Worm (Caenorhabditis elegans) whole organism, young adult: ENCODE data around the gene C54C6.5.
A peak's percentile ranks its signal among the peaks of the same experiment; 100 is the strongest.

Experiments
- B0261.1 ChIP-seq: sonication (generic microtip); optimal IDR thresholded peaks from 2 replicates; lab custom pipeline; 2016; ENCODE audit warnings: mild to moderate bottlenecking, missing genetic modification characterization, moderate library complexity, missing compliant biosample characterization
- C17E4.6 ChIP-seq: fragments of 200-800 bp; sonication (Bioruptor generic); IDR thresholded peaks from 2 replicates; pipeline ENCODE4 v1.3.6; 2022; ENCODE audit warnings: missing genetic modification reagents, missing genetic modification characterization, missing compliant biosample characterization
- D2030.7 ChIP-seq: fragments of 200-800 bp; sonication (Bioruptor generic); IDR thresholded peaks from 2 replicates; pipeline ENCODE4 v1.3.6; 2022; ENCODE audit warnings: missing genetic modification reagents, missing genetic modification characterization, missing compliant biosample characterization
- F10E7.11 ChIP-seq: sonication (generic microtip); optimal IDR thresholded peaks from 2 replicates; lab custom pipeline; 2017; ENCODE audit warnings: mild to moderate bottlenecking, missing genetic modification characterization, moderate library complexity, missing compliant biosample characterization
- F23B12.7 ChIP-seq: sonication (generic microtip); optimal IDR thresholded peaks from 2 replicates; lab custom pipeline; 2017; ENCODE audit warnings: missing genetic modification characterization, mild to moderate bottlenecking, missing compliant biosample characterization, antibody characterized with exemption, moderate library complexity; ENCODE audit not compliant: insufficient read depth
- F39B2.1 ChIP-seq: fragments of 200-800 bp; sonication (Bioruptor generic); IDR thresholded peaks from 2 replicates; pipeline ENCODE4 v1.3.6; 2022; ENCODE audit warnings: missing genetic modification reagents, missing genetic modification characterization, missing compliant biosample characterization
- F52B5.7 ChIP-seq: sonication (generic microtip); optimal IDR thresholded peaks from 2 replicates; lab custom pipeline; 2016; ENCODE audit warnings: mild to moderate bottlenecking, missing genetic modification characterization, missing compliant biosample characterization
- F55B11.4 ChIP-seq: sonication (generic microtip); optimal IDR thresholded peaks from 2 replicates; lab custom pipeline; 2016; ENCODE audit warnings: missing compliant biosample characterization, missing genetic modification characterization, borderline replicate concordance; ENCODE audit not compliant: insufficient read depth
- Y56A3A.18 ChIP-seq: fragments of 200-800 bp; sonication (Bioruptor generic); IDR thresholded peaks from 2 replicates; pipeline ENCODE4 v1.3.6; 2022; ENCODE audit warnings: missing genetic modification reagents, missing genetic modification characterization, missing compliant biosample characterization
- atf-7 ChIP-seq: sonication (generic microtip); optimal IDR thresholded peaks from 2 replicates; lab custom pipeline; 2017; ENCODE audit warnings: mild to moderate bottlenecking, missing genetic modification characterization, missing compliant biosample characterization
- athp-1 ChIP-seq: sonication (generic microtip); optimal IDR thresholded peaks from 2 replicates; lab custom pipeline; 2017; ENCODE audit warnings: mild to moderate bottlenecking, missing genetic modification characterization, missing compliant biosample characterization
- bed-2 ChIP-seq: fragments of 200-800 bp; sonication (Bioruptor generic); IDR thresholded peaks from 2 replicates; pipeline ENCODE4 v1.3.6; 2022; ENCODE audit warnings: missing genetic modification reagents, missing genetic modification characterization, missing compliant biosample characterization
- cebp-1 ChIP-seq, 2 experiments: fragments of 200-800 bp in 1 of 2; sonication (Bioruptor generic) in 1 of 2; sonication (generic microtip) in 1 of 2; IDR thresholded peaks in 1 of 2; optimal IDR thresholded peaks in 1 of 2; 2 replicates each; pipeline versions ENCODE4 v1.3.6 to Lab custom; 2017 to 2022; ENCODE audit warnings: missing compliant biosample characterization in 2 of 2, missing genetic modification characterization in 2 of 2, mild to moderate bottlenecking in 1 of 2, missing genetic modification reagents in 1 of 2, moderate library complexity in 1 of 2
- chd-7 ChIP-seq: sonication (generic microtip); optimal IDR thresholded peaks from 2 replicates; lab custom pipeline; 2016; ENCODE audit warnings: mild to moderate bottlenecking, missing genetic modification characterization, moderate library complexity, missing compliant biosample characterization
- die-1 ChIP-seq: sonication (generic microtip); optimal IDR thresholded peaks from 2 replicates; lab custom pipeline; 2016; ENCODE audit warnings: missing genotype, mild to moderate bottlenecking, missing genetic modification characterization, missing compliant biosample characterization
- efl-1 ChIP-seq: fragments of 150-350 bp; optimal IDR thresholded peaks from 2 replicates; lab custom pipeline; 2014; ENCODE audit warnings: missing biosample characterization, missing genetic modification reagents, missing genetic modification characterization
- ekl-4 ChIP-seq: fragments of 200-800 bp; sonication (Bioruptor generic); IDR thresholded peaks from 2 replicates; pipeline ENCODE4 v1.3.6; 2022; ENCODE audit warnings: missing genetic modification reagents, missing genetic modification characterization, missing compliant biosample characterization
- ets-4 ChIP-seq: fragments of 200-800 bp; sonication (Bioruptor generic); optimal IDR thresholded peaks from 2 replicates; lab custom pipeline; 2018; ENCODE audit warnings: mild to moderate bottlenecking, missing genetic modification characterization, missing compliant biosample characterization
- hlh-12 ChIP-seq: sonication (generic microtip); optimal IDR thresholded peaks from 2 replicates; lab custom pipeline; 2016; ENCODE audit warnings: missing genetic modification characterization, missing compliant biosample characterization
- hmg-20 ChIP-seq: fragments of 200-800 bp; sonication (Bioruptor generic); IDR thresholded peaks from 2 replicates; pipeline ENCODE4 v1.3.6; 2022; ENCODE audit warnings: missing genetic modification reagents, missing genetic modification characterization, missing compliant biosample characterization
- lag-1 ChIP-seq: fragments of 200-800 bp; sonication (Bioruptor generic); IDR thresholded peaks from 2 replicates; pipeline ENCODE4 v1.3.6; 2022; ENCODE audit warnings: missing genetic modification reagents, missing genetic modification characterization, missing compliant biosample characterization
- let-526 ChIP-seq: fragments of 200-800 bp; sonication (Bioruptor generic); IDR thresholded peaks from 2 replicates; pipeline ENCODE4 v1.3.6; 2022; ENCODE audit warnings: missing genetic modification reagents, missing genetic modification characterization, missing compliant biosample characterization
- lin-26 ChIP-seq: fragments of 200-800 bp; sonication (Bioruptor generic); IDR thresholded peaks from 2 replicates; pipeline ENCODE4 v1.3.6; 2022; ENCODE audit warnings: missing genetic modification reagents, missing genetic modification characterization, missing compliant biosample characterization
- lsl-1 ChIP-seq: fragments of 200-800 bp; sonication (Bioruptor generic); optimal IDR thresholded peaks from 2 replicates; lab custom pipeline; 2018; ENCODE audit warnings: mild to moderate bottlenecking, missing genetic modification characterization, moderate library complexity, missing compliant biosample characterization
- madf-6 ChIP-seq: fragments of 200-800 bp; sonication (Bioruptor generic); IDR thresholded peaks from 2 replicates; pipeline ENCODE4 v1.3.6; 2022; ENCODE audit warnings: missing genetic modification reagents, missing genetic modification characterization, missing compliant biosample characterization
- mcd-1 ChIP-seq: fragments of 200-800 bp; sonication (Bioruptor generic); IDR thresholded peaks from 2 replicates; pipeline ENCODE4 v1.3.6; 2022; ENCODE audit warnings: missing genetic modification reagents, missing genetic modification characterization, missing compliant biosample characterization
- nhr-179 ChIP-seq: sonication (generic microtip); optimal IDR thresholded peaks from 2 replicates; lab custom pipeline; 2016; ENCODE audit warnings: mild to moderate bottlenecking, missing genetic modification characterization, missing compliant biosample characterization
- pbrm-1 ChIP-seq: fragments of 200-800 bp; sonication (Bioruptor generic); IDR thresholded peaks from 2 replicates; pipeline ENCODE4 v1.3.6; 2022; ENCODE audit warnings: missing genetic modification reagents, missing genetic modification characterization, missing compliant biosample characterization
- rcor-1 ChIP-seq: fragments of 200-800 bp; sonication (Bioruptor generic); IDR thresholded peaks from 2 replicates; pipeline ENCODE4 v1.3.6; 2022; ENCODE audit warnings: missing genetic modification reagents, missing genetic modification characterization, missing compliant biosample characterization
- rec-8 ChIP-seq, 2 experiments: sonication (generic microtip); optimal IDR thresholded peaks; 2 replicates each; lab custom pipeline; 2016; ENCODE audit warnings: mild to moderate bottlenecking in 2 of 2, missing genetic modification characterization in 2 of 2, missing genetic modification reagents in 2 of 2, missing genotype in 2 of 2, missing biosample characterization in 1 of 2, missing compliant biosample characterization in 1 of 2, moderate library complexity in 1 of 2
- rpc-1 ChIP-seq, 2 experiments: fragments of 150-350 bp in 1 of 2; sonication (generic microtip) in 1 of 2; optimal IDR thresholded peaks; 2 replicates each; lab custom pipeline; 2014 to 2018; ENCODE audit warnings: missing biosample characterization in 1 of 2, missing genetic modification characterization in 1 of 2, missing genetic modification reagents in 1 of 2, missing genotype in 1 of 2
- sdz-38 ChIP-seq: sonication (generic microtip); optimal IDR thresholded peaks from 2 replicates; lab custom pipeline; 2016; ENCODE audit warnings: missing genotype, missing genetic modification characterization, missing compliant biosample characterization
- snpc-1.1 ChIP-seq: sonication (generic microtip); optimal IDR thresholded peaks from 2 replicates; lab custom pipeline; 2017; ENCODE audit warnings: missing genetic modification characterization, mild to moderate bottlenecking, missing compliant biosample characterization, antibody characterized with exemption, moderate library complexity, missing genotype, missing genetic modification reagents; ENCODE audit not compliant: insufficient read depth
- snpc-1.3 ChIP-seq: sonication (generic microtip); optimal IDR thresholded peaks from 2 replicates; lab custom pipeline; 2017; ENCODE audit warnings: missing genetic modification characterization, mild to moderate bottlenecking, missing compliant biosample characterization, antibody characterized with exemption, moderate library complexity, missing genotype, missing genetic modification reagents; ENCODE audit not compliant: insufficient read depth
- snpc-3.4 ChIP-seq: sonication (generic microtip); optimal IDR thresholded peaks from 2 replicates; lab custom pipeline; 2017; ENCODE audit warnings: missing genetic modification characterization, mild to moderate bottlenecking, missing compliant biosample characterization, antibody characterized with exemption, moderate library complexity, missing genotype, missing genetic modification reagents
- snpc-4 ChIP-seq, 5 experiments: fragments of 150-350 bp in 1 of 5; sonication (generic microtip) in 4 of 5; optimal IDR thresholded peaks; 2 replicates each; lab custom pipeline; 2014 to 2018; ENCODE audit warnings: missing genetic modification characterization in 5 of 5, missing biosample characterization in 3 of 5, antibody characterized with exemption in 2 of 5, mild to moderate bottlenecking in 2 of 5, missing compliant biosample characterization in 2 of 5, missing genotype in 2 of 5, moderate library complexity in 2 of 5, missing genetic modification reagents in 1 of 5
- tlf-1 ChIP-seq: fragments of 200-800 bp; sonication (Bioruptor generic); optimal IDR thresholded peaks from 2 replicates; lab custom pipeline; 2018; ENCODE audit warnings: mild to moderate bottlenecking, missing genetic modification characterization, missing compliant biosample characterization
- unc-62 ChIP-seq: fragments of 150-350 bp; optimal IDR thresholded peaks from 2 replicates; lab custom pipeline; 2014; ENCODE audit warnings: missing biosample characterization, missing genetic modification reagents, missing genetic modification characterization
- zfh-2 ChIP-seq: fragments of 200-800 bp; sonication (Bioruptor generic); conservative IDR thresholded peaks from 2 replicates; pipeline ENCODE4 v1.3.6; 2022; ENCODE audit warnings: missing genetic modification reagents, missing genetic modification characterization, missing compliant biosample characterization
- ztf-18 ChIP-seq: sonication (generic microtip); optimal IDR thresholded peaks from 2 replicates; lab custom pipeline; 2016; ENCODE audit warnings: missing genotype, mild to moderate bottlenecking, missing genetic modification characterization, missing compliant biosample characterization
- ztf-25 ChIP-seq: fragments of 200-800 bp; sonication (Bioruptor generic); IDR thresholded peaks from 2 replicates; pipeline ENCODE4 v1.3.6; 2022; ENCODE audit warnings: missing genetic modification reagents, missing genetic modification characterization, missing compliant biosample characterization

The C54C6.5 gene

DNA sequence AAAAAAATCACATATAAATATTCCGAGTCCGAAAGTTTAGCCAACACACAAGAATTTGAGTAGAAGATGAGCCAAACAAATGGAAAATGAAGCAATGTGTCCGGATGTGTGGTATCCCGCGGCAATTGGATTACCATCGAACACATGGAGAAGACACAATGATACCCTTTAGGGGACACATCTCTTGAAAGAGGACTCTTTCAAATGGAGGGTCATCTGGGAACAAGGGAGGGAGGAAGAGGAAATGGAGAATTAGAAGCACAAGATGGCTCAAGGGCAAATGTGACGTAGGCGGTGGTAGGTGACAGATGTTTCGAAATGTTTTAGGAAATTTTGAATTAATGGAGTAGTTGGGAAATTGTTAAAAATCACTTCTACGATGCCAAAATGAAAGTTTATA, 6.6 kb downstream of the C54C6.5 start:
- no peak for TF ChIP-seq F52B5.7 (tag; lab: Kevin White, UChicago)
- no peak for TF ChIP-seq cebp-1 (GFP tag; IDR thresholded peaks at IDR 0.05; lab: Robert Waterston, UW)
- peak; percentile 44 for TF ChIP-seq cebp-1 (tag; optimal IDR thresholded peaks at IDR 0.05; lab: Kevin White, UChicago)
- TF ChIP-seq, all 124 proteins: peak for 1

- TF ChIP-seq pbrm-1 (no peak), lag-1 (no peak), snpc-1.3 (tag; lab: Kevin White, UChicago) (no peak), cebp-1 (GFP tag; IDR thresholded peaks at IDR 0.05; lab: Robert Waterston, UW) (0 out of 2 replicates have a peak, but pooled peaks have one; percentile 26), cebp-1 (tag; optimal IDR thresholded peaks at IDR 0.05; lab: Kevin White, UChicago) (peak; percentile 85), D2030.7 (no peak), zfh-2 (peak; percentile 86), rec-8 (tag; optimal IDR thresholded peaks at IDR 0.05; lab: Kevin White, UChicago) (no peak)
- TF ChIP-seq, all 124 proteins: peak for 2
Observed at ce11 chrIII:3542105-3542504, 7.5 kb downstream of the C54C6.5 start.

- TF ChIP-seq lin-26 (GFP tag; lab: Robert Waterston, UW) (no peak), chd-7 (tag; lab: Kevin White, UChicago) (no peak), athp-1 (no peak), ekl-4 (GFP tag; lab: Robert Waterston, UW) (no peak), B0261.1 (tag; lab: Kevin White, UChicago) (no peak), ztf-25 (GFP tag; lab: Robert Waterston, UW) (no peak), let-526 (GFP tag; lab: Robert Waterston, UW) (no peak), mcd-1 (GFP tag; lab: Robert Waterston, UW) (no peak), madf-6 (no peak), cebp-1 (GFP tag; IDR thresholded peaks at IDR 0.05; lab: Robert Waterston, UW) (no peak), cebp-1 (tag; optimal IDR thresholded peaks at IDR 0.05; lab: Kevin White, UChicago) (no peak), F23B12.7 (tag; lab: Kevin White, UChicago) (no peak), unc-62 (no peak), Y56A3A.18 (GFP tag; lab: Robert Waterston, UW) (no peak), snpc-1.1 (tag; lab: Kevin White, UChicago) (no peak), D2030.7 (no peak), die-1 (no peak), C17E4.6 (GFP tag; lab: Robert Waterston, UW) (no peak), hlh-12 (tag; lab: Kevin White, UChicago) (no peak), rec-8 (tag; optimal IDR thresholded peaks at IDR 0.05; lab: Kevin White, UChicago) (no peak)
Observed at ce11 chrIII:3541539-3541938, 8.1 kb downstream of the C54C6.5 start, which contains the start of gene ben-1. Gene ben-1, minus strand, starts transcription at chrIII:3541639.

DNA sequence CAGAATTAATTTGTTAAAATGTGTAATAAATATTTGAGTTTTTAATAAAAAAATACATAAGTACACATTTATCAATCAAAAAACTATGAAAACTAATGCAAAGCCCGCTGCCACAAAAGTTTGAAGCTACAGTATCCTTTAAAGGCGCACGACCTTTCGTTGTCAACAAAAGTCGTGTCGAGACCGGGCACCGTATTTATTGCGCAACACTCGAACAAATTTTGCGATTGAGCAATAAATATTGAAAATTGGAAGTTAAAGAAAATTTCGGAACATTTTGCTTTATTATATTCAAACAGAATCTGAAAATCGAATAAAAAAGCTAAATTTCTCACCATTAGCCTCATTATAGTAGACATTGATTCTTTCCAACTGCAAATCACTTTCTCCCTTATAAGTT, 8.6 kb downstream of the C54C6.5 start:
- TF ChIP-seq rpc-1 (optimal IDR thresholded peaks at IDR 0.05; lab: Kevin White, UChicago) (no peak), rpc-1 (tag; optimal IDR thresholded peaks at IDR 0.05; lab: Kevin White, UChicago) (no peak), snpc-4 (GFP tag; optimal IDR thresholded peaks at IDR 0.05; lab: Kevin White, UChicago) (no peak), snpc-4 (tag; optimal IDR thresholded peaks at IDR 0.05; lab: Kevin White, UChicago) (no peak), chd-7 (tag; lab: Kevin White, UChicago) (no peak), bed-2 (GFP tag; lab: Robert Waterston, UW) (no peak), F10E7.11 (tag; lab: Kevin White, UChicago) (no peak), lsl-1 (GFP tag; lab: Kevin White, UChicago) (no peak), F55B11.4 (tag; lab: Kevin White, UChicago) (no peak), efl-1 (GFP tag; lab: Kevin White, UChicago) (no peak), snpc-3.4 (no peak), atf-7 (tag; lab: Kevin White, UChicago) (no peak), rcor-1 (GFP tag; lab: Robert Waterston, UW) (no peak), ztf-18 (no peak), sdz-38 (no peak), tlf-1 (GFP tag; lab: Kevin White, UChicago) (no peak), hmg-20 (no peak), F39B2.1 (GFP tag; lab: Robert Waterston, UW) (no peak), nhr-179 (tag; lab: Kevin White, UChicago) (no peak), ets-4 (GFP tag; lab: Kevin White, UChicago) (no peak)
